Fruit fly (Drosophila melanogaster) whole organism, embryonic: ENCODE data around the gene Ets97D.

Source experiments
- Adf1 ChIP-seq: fragments of 200-800 bp; sonication (Bioruptor generic); IDR thresholded peaks from 2 replicates; pipeline ENCODE4 v1.3.6; 2022; ENCODE audit warnings: missing biosample characterization, missing genetic modification characterization
- CG10274 ChIP-seq: fragments of 200-800 bp; sonication (Bioruptor generic); optimal IDR thresholded peaks from 3 replicates; lab custom pipeline; 2017; ENCODE audit warnings: missing biosample characterization, mild to moderate bottlenecking, missing genetic modification characterization
- CG11085 ChIP-seq: fragments of 200-800 bp; sonication (Bioruptor generic); IDR thresholded peaks from 2 replicates; pipeline ENCODE4 v1.3.6; 2022; ENCODE audit warnings: missing biosample characterization, missing genetic modification characterization
- CG12219 ChIP-seq: fragments of 200-800 bp; sonication (Bioruptor generic); optimal IDR thresholded peaks from 3 replicates; lab custom pipeline; 2018; ENCODE audit warnings: missing biosample characterization, mild to moderate bottlenecking, missing genetic modification characterization
- CG12744 ChIP-seq: fragments of 200-800 bp; sonication (Bioruptor generic); optimal IDR thresholded peaks from 2 replicates; lab custom pipeline; 2016; ENCODE audit warnings: missing biosample characterization, missing genetic modification characterization
- CG13624 ChIP-seq: fragments of 200-800 bp; sonication (Bioruptor generic); optimal IDR thresholded peaks from 2 replicates; lab custom pipeline; 2016; ENCODE audit warnings: missing biosample characterization, missing genetic modification characterization
- CG14441 ChIP-seq: fragments of 200-800 bp; sonication (Bioruptor generic); IDR thresholded peaks from 2 replicates; pipeline ENCODE4 v1.3.6; 2022; ENCODE audit warnings: missing biosample characterization, missing genetic modification characterization
- CG15514 ChIP-seq: fragments of 200-800 bp; sonication (Bioruptor generic); optimal IDR thresholded peaks from 3 replicates; lab custom pipeline; 2017; ENCODE audit warnings: missing biosample characterization, missing genetic modification characterization, mild to moderate bottlenecking, moderate library complexity, missing genetic modification reagents
- CG1603 ChIP-seq: fragments of 200-800 bp; sonication (Bioruptor generic); optimal IDR thresholded peaks from 2 replicates; lab custom pipeline; 2019; ENCODE audit warnings: missing biosample characterization, mild to moderate bottlenecking, missing genetic modification characterization, moderate library complexity
- CG16815 ChIP-seq: fragments of 200-800 bp; sonication (Bioruptor generic); optimal IDR thresholded peaks from 3 replicates; lab custom pipeline; 2017; ENCODE audit warnings: missing biosample characterization, mild to moderate bottlenecking, missing genetic modification characterization
- CG17361 ChIP-seq: fragments of 200-800 bp; sonication (Bioruptor generic); IDR thresholded peaks from 3 replicates; pipeline ENCODE4 v1.3.6; 2022; ENCODE audit warnings: missing biosample characterization, missing genetic modification characterization
- CG1792 ChIP-seq: fragments of 200-800 bp; sonication (Bioruptor generic); optimal IDR thresholded peaks from 2 replicates; lab custom pipeline; 2016; ENCODE audit warnings: missing biosample characterization, missing genetic modification characterization
- CG2116 ChIP-seq: fragments of 200-800 bp; sonication (Bioruptor generic); optimal IDR thresholded peaks from 3 replicates; lab custom pipeline; 2018; ENCODE audit warnings: missing biosample characterization, mild to moderate bottlenecking, missing genetic modification characterization
- CG2712 ChIP-seq: fragments of 200-800 bp; optimal IDR thresholded peaks from 3 replicates; lab custom pipeline; 2019; ENCODE audit warnings: missing biosample characterization, mild to moderate bottlenecking, missing genetic modification characterization, moderate library complexity
- CG31224 ChIP-seq: fragments of 200-800 bp; sonication (Bioruptor generic); IDR thresholded peaks from 2 replicates; pipeline ENCODE4 v1.3.6; 2022; ENCODE audit warnings: missing biosample characterization, missing genetic modification characterization
- CG34376 ChIP-seq: fragments of 200-800 bp; sonication (Bioruptor generic); optimal IDR thresholded peaks from 2 replicates; lab custom pipeline; 2018; ENCODE audit warnings: missing biosample characterization, mild to moderate bottlenecking, missing genetic modification characterization
- CG3726 ChIP-seq: fragments of 200-800 bp; sonication (Bioruptor generic); IDR thresholded peaks from 3 replicates; pipeline ENCODE4, ENCODE4 v1.3.6; 2022; ENCODE audit warnings: missing biosample characterization, missing genetic modification characterization
- CG4282 ChIP-seq: fragments of 200-800 bp; sonication (Bioruptor generic); optimal IDR thresholded peaks from 2 replicates; lab custom pipeline; 2016; ENCODE audit warnings: missing biosample characterization, missing genetic modification characterization
- CG4404 ChIP-seq: fragments of 200-800 bp; sonication (Bioruptor generic); IDR thresholded peaks from 2 replicates; pipeline ENCODE4 v1.3.6; 2022; ENCODE audit warnings: missing biosample characterization, missing genetic modification characterization
- CG6689 ChIP-seq: fragments of 200-800 bp; sonication (Bioruptor generic); IDR thresholded peaks from 2 replicates; pipeline ENCODE4 v1.3.6; 2022; ENCODE audit warnings: missing biosample characterization, missing genetic modification characterization
- CG7745 ChIP-seq: fragments of 200-800 bp; sonication (Bioruptor generic); optimal IDR thresholded peaks from 2 replicates; lab custom pipeline; 2018; ENCODE audit warnings: missing biosample characterization, mild to moderate bottlenecking, missing genetic modification characterization, moderate library complexity
- Drgx ChIP-seq: fragments of 200-800 bp; sonication (Bioruptor generic); IDR thresholded peaks from 2 replicates; pipeline ENCODE4 v1.3.6; 2022; ENCODE audit warnings: missing biosample characterization, missing genetic modification characterization
- HmgD ChIP-seq: fragments of 200-800 bp; sonication (Bioruptor generic); optimal IDR thresholded peaks from 3 replicates; lab custom pipeline; 2016; ENCODE audit warnings: missing biosample characterization, missing genetic modification characterization
- Hr3 ChIP-seq: fragments of 200-800 bp; sonication (Bioruptor generic); optimal IDR thresholded peaks from 3 replicates; lab custom pipeline; 2016; ENCODE audit warnings: missing biosample characterization, missing genetic modification characterization
- Lhr ChIP-seq: fragments of 200-800 bp; sonication (Bioruptor generic); optimal IDR thresholded peaks from 3 replicates; lab custom pipeline; 2017; ENCODE audit warnings: mild to moderate bottlenecking, missing biosample characterization, missing genetic modification reagents, missing genetic modification characterization
- MESR4 ChIP-seq: fragments of 200-800 bp; sonication (Bioruptor generic); optimal IDR thresholded peaks from 2 replicates; lab custom pipeline; 2018; ENCODE audit warnings: missing biosample characterization, mild to moderate bottlenecking, missing genetic modification characterization, moderate library complexity
- Mes4 ChIP-seq: fragments of 200-800 bp; sonication (Bioruptor generic); optimal IDR thresholded peaks from 2 replicates; lab custom pipeline; 2016; ENCODE audit warnings: missing biosample characterization, missing genetic modification characterization
- NC2α ChIP-seq: fragments of 200-800 bp; sonication (Bioruptor generic); optimal IDR thresholded peaks from 2 replicates; lab custom pipeline; 2016; ENCODE audit warnings: missing biosample characterization, missing genetic modification characterization
- Ptx1 ChIP-seq: fragments of 200-800 bp; sonication (Bioruptor generic); IDR thresholded peaks from 2 replicates; pipeline ENCODE4 v1.3.6; 2022; ENCODE audit warnings: missing biosample characterization, missing genetic modification characterization
- Ravus ChIP-seq: fragments of 200-800 bp; sonication (Bioruptor generic); IDR thresholded peaks from 2 replicates; pipeline ENCODE4 v1.3.6; 2022; ENCODE audit warnings: missing biosample characterization, missing genetic modification characterization
- br ChIP-seq: fragments of >200 bp; optimal IDR thresholded peaks from 2 replicates; lab custom pipeline; 2017
- cad ChIP-seq: fragments of >200 bp; optimal IDR thresholded peaks from 2 replicates; lab custom pipeline; 2017; ENCODE audit warnings: missing biosample characterization, missing genetic modification characterization
- cas ChIP-seq: fragments of 200-800 bp; sonication (Bioruptor generic); IDR thresholded peaks from 2 replicates; pipeline ENCODE4 v1.3.6; 2022; ENCODE audit warnings: missing biosample characterization, missing genetic modification characterization
- cg ChIP-seq: fragments of 200-800 bp; sonication (Bioruptor generic); optimal IDR thresholded peaks from 3 replicates; lab custom pipeline; 2019; ENCODE audit warnings: missing biosample characterization, mild to moderate bottlenecking, missing genetic modification characterization, moderate library complexity
- chm ChIP-seq: fragments of 200-800 bp; sonication (Bioruptor generic); IDR thresholded peaks from 2 replicates; pipeline ENCODE4 v1.3.6; 2022; ENCODE audit warnings: missing biosample characterization, missing genetic modification characterization
- crp ChIP-seq, 2 experiments: fragments of 200-800 bp; sonication (Bioruptor generic); optimal IDR thresholded peaks; 2 replicates in 1 of 2; 3 replicates in 1 of 2; lab custom pipeline; 2017; ENCODE audit warnings: missing biosample characterization in 2 of 2, missing genetic modification characterization in 2 of 2, mild to moderate bottlenecking in 1 of 2, moderate library complexity in 1 of 2
- da ChIP-seq: fragments of 200-800 bp; sonication (Bioruptor generic); optimal IDR thresholded peaks from 2 replicates; lab custom pipeline; 2016; ENCODE audit warnings: missing biosample characterization, missing genetic modification characterization
- ewg ChIP-seq: fragments of 200-800 bp; sonication (Bioruptor generic); optimal IDR thresholded peaks from 3 replicates; lab custom pipeline; 2017; ENCODE audit warnings: mild to moderate bottlenecking, missing biosample characterization, missing genetic modification reagents, missing genetic modification characterization
- gce ChIP-seq: fragments of 200-800 bp; sonication (Bioruptor generic); IDR thresholded peaks from 3 replicates; pipeline ENCODE4 v1.3.6; 2022; ENCODE audit warnings: missing biosample characterization, missing genetic modification characterization
- gfzf ChIP-seq: fragments of 200-800 bp; sonication (Bioruptor generic); optimal IDR thresholded peaks from 2 replicates; lab custom pipeline; 2016; ENCODE audit warnings: missing biosample characterization, mild to moderate bottlenecking, missing genetic modification characterization, moderate library complexity
- jumu ChIP-seq: fragments of 200-800 bp; sonication (Bioruptor generic); optimal IDR thresholded peaks from 3 replicates; lab custom pipeline; 2016; ENCODE audit warnings: missing biosample characterization, missing genetic modification characterization
- pfk ChIP-seq: fragments of 200-800 bp; sonication (Bioruptor generic); optimal IDR thresholded peaks from 2 replicates; lab custom pipeline; 2018; ENCODE audit warnings: missing biosample characterization, mild to moderate bottlenecking, missing genetic modification characterization, moderate library complexity
- pzg ChIP-seq: fragments of 200-800 bp; sonication (Bioruptor generic); optimal IDR thresholded peaks from 3 replicates; lab custom pipeline; 2018; ENCODE audit warnings: missing biosample characterization, mild to moderate bottlenecking, missing genetic modification characterization, moderate library complexity
- ranshi ChIP-seq: fragments of 200-800 bp; sonication (Bioruptor generic); IDR thresholded peaks from 2 replicates; pipeline ENCODE4 v1.3.6; 2022; ENCODE audit warnings: missing biosample characterization, missing genetic modification characterization
- row ChIP-seq: fragments of 200-800 bp; sonication (Bioruptor generic); IDR thresholded peaks from 3 replicates; pipeline ENCODE4 v1.3.6; 2022; ENCODE audit warnings: missing biosample characterization, missing genetic modification characterization
- scrt ChIP-seq: fragments of 200-800 bp; sonication (Bioruptor generic); optimal IDR thresholded peaks from 2 replicates; lab custom pipeline; 2018; ENCODE audit warnings: missing biosample characterization, mild to moderate bottlenecking, missing genetic modification characterization, moderate library complexity
- sens ChIP-seq: fragments of 200-800 bp; sonication (Bioruptor generic); peaks from one replicate; lab custom pipeline; 2016; ENCODE audit warnings: missing biosample characterization, missing genetic modification characterization
- sima ChIP-seq: fragments of 200-800 bp; sonication (Bioruptor generic); optimal IDR thresholded peaks from 2 replicates; lab custom pipeline; 2016; ENCODE audit warnings: missing biosample characterization, missing genetic modification characterization
- tin ChIP-seq: fragments of 200-800 bp; sonication (Bioruptor generic); optimal IDR thresholded peaks from 3 replicates; lab custom pipeline; 2016; ENCODE audit warnings: missing biosample characterization, missing genetic modification characterization
- tll ChIP-seq, 2 experiments: fragments of 200-800 bp in 1 of 2; fragments of >200 bp in 1 of 2; sonication (Bioruptor generic) in 1 of 2; optimal IDR thresholded peaks; 2 replicates each; lab custom pipeline; 2017 to 2019; ENCODE audit warnings: missing biosample characterization in 2 of 2, missing genetic modification characterization in 2 of 2, mild to moderate bottlenecking in 1 of 2, moderate library complexity in 1 of 2
- usp ChIP-seq: fragments of >200 bp; optimal IDR thresholded peaks from 2 replicates; lab custom pipeline; 2017; ENCODE audit warnings: missing biosample characterization, missing genetic modification characterization
- vvl ChIP-seq: fragments of 200-800 bp; sonication (Bioruptor generic); IDR thresholded peaks from 2 replicates; pipeline ENCODE4 v1.3.6; 2022; ENCODE audit warnings: missing biosample characterization, missing genetic modification characterization

The Ets97D gene

DNA sequence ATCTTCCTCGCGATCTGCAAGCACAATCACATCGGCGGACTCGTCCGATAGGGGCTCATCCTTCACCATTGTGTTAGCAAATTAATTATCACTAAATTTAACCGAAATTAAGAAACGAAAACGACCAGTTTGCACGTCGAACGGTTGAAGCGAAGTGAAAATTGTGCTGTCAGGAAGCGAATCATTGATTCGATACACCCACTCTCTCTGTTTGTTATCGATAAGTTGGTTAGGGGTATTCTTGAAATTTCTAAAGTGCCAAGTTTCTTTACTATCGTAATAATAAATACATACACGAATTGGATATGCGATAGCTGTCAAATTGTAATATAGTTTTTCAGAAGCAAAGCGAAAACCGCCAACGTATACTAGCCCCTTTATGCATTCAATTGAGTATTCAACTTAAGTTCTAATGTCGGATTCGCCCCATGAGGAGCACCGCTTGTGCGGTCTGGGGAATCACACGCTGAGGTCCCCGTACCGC, 37.1 kb downstream of the Ets97D start, which contains the start of gene Rb97D (continued):
- TF ChIP-seq chm (GFP tag; lab: Robert Waterston, UW) (peak; percentile 83), Drgx (GFP tag; lab: Robert Waterston, UW) (peak; percentile 65), br (lab: Kevin White, UChicago) (no peak), CG1792 (GFP tag; lab: Kevin White, UChicago) (peak; percentile 45), ranshi (peak; percentile 50), MESR4 (GFP tag; lab: Kevin White, UChicago) (peak; percentile 97), jumu (GFP tag; lab: Kevin White, UChicago) (peak; percentile 29), Lhr (GFP tag; lab: Kevin White, UChicago) (peak; percentile 13), da (GFP tag; lab: Kevin White, UChicago) (no peak), cad (GFP tag; lab: Kevin White, UChicago) (no peak), CG13624 (peak; percentile 84), NC2α (GFP tag; lab: Kevin White, UChicago) (no peak), sens (GFP tag; lab: Kevin White, UChicago) (peak; percentile 96), CG34376 (peak; percentile 51), CG4282 (peak; percentile 55), CG16815 (GFP tag; lab: Kevin White, UChicago) (peak; percentile 32), CG11085 (GFP tag; lab: Robert Waterston, UW) (peak; percentile 61; the same call in 1 of the 2 replicates), cg (peak; percentile 50), CG15514 (GFP tag; lab: Kevin White, UChicago) (peak; percentile 87), CG2116 (GFP tag; lab: Kevin White, UChicago) (peak; percentile 56), row (peak; percentile 91), pzg (GFP tag; lab: Kevin White, UChicago) (peak; percentile 43), usp (GFP tag; lab: Kevin White, UChicago) (no peak), Hr3 (peak; percentile 65), CG14441 (GFP tag; lab: Robert Waterston, UW) (peak; percentile 63), ewg (GFP tag; lab: Kevin White, UChicago) (peak; percentile 31), Mes4 (GFP tag; lab: Kevin White, UChicago) (peak; percentile 46), CG2712 (peak; percentile 79), Ravus (GFP tag; lab: Robert Waterston, UW) (no peak), Adf1 (GFP tag; lab: Robert Waterston, UW) (peak; percentile 40; the same call in 1 of the 2 replicates), sima (GFP tag; lab: Kevin White, UChicago) (no peak), CG12219 (GFP tag; lab: Kevin White, UChicago) (peak; percentile 62), pfk (GFP tag; lab: Kevin White, UChicago) (no peak), tll (GFP tag; optimal IDR thresholded peaks at IDR 0.05; lab: Kevin White, UChicago) (no peak), CG12744 (GFP tag; lab: Kevin White, UChicago) (peak; percentile 61), Ptx1 (GFP tag; lab: Robert Waterston, UW) (peak; percentile 79), scrt (peak; percentile 20), vvl (peak; percentile 83), gce (GFP tag; lab: Robert Waterston, UW) (0 out of 3 replicates have a peak, but pooled peaks have one; percentile 43), CG10274 (no peak), cas (GFP tag; lab: Robert Waterston, UW) (peak; percentile 41; the same call in 1 of the 2 replicates), crp (GFP tag; optimal IDR thresholded peaks at IDR 0.05; lab: Kevin White, UChicago) (peak in 1 of 2 experiments; percentile 55), CG7745 (no peak), gfzf (GFP tag; lab: Kevin White, UChicago) (peak; percentile 52), CG31224 (peak; percentile 64), HmgD (GFP tag; lab: Kevin White, UChicago) (peak; percentile 26), CG17361 (GFP tag; lab: Robert Waterston, UW) (peak; percentile 76), CG3726 (no peak), CG6689 (GFP tag; lab: Robert Waterston, UW) (peak; percentile 71), tin (peak; percentile 64), CG4404 (GFP tag; lab: Robert Waterston, UW) (peak; percentile 53), CG1603 (peak; percentile 70)
